Worm (Caenorhabditis elegans) whole organism, mixed stage, embryonic: ENCODE measurements around the gene C06G3.8.

Experiments
- bed-3 ChIP-seq: fragments of 200-800 bp; sonication (Bioruptor generic); optimal IDR thresholded peaks from 3 replicates; lab custom pipeline; 2018; ENCODE audit warnings: mild to moderate bottlenecking, missing genetic modification characterization, moderate library complexity, missing compliant biosample characterization
- ceh-43 ChIP-seq: fragments of 200-800 bp; sonication (Bioruptor generic); optimal IDR thresholded peaks from 2 replicates; lab custom pipeline; 2018; ENCODE audit warnings: mild to moderate bottlenecking, missing genetic modification characterization, moderate library complexity, missing compliant biosample characterization
- drap-1 ChIP-seq: fragments of 200-800 bp; sonication (Bioruptor generic); optimal IDR thresholded peaks from 3 replicates; lab custom pipeline; 2018; ENCODE audit warnings: mild to moderate bottlenecking, missing genetic modification characterization, missing compliant biosample characterization
- hlh-1 ChIP-seq: fragments of 150-350 bp; optimal IDR thresholded peaks from 2 replicates; lab custom pipeline; 2014; ENCODE audit warnings: missing biosample characterization, missing genetic modification reagents, missing genetic modification characterization
- lin-13 ChIP-seq: fragments of 150-350 bp; optimal IDR thresholded peaks from 2 replicates; lab custom pipeline; 2014; ENCODE audit warnings: missing biosample characterization, missing genetic modification characterization
- lsy-2 ChIP-seq: fragments of 150-350 bp; optimal IDR thresholded peaks from 2 replicates; lab custom pipeline; 2014; ENCODE audit warnings: missing biosample characterization, missing genetic modification characterization
- nhr-237 ChIP-seq: fragments of 150-350 bp; optimal IDR thresholded peaks from 2 replicates; lab custom pipeline; 2014; ENCODE audit warnings: missing biosample characterization, missing genetic modification characterization
- nhr-28 ChIP-seq: fragments of 150-350 bp; optimal IDR thresholded peaks from 2 replicates; lab custom pipeline; 2014; ENCODE audit warnings: missing biosample characterization, missing genetic modification characterization
- nhr-76 ChIP-seq: sonication (generic microtip); optimal IDR thresholded peaks from 2 replicates; lab custom pipeline; 2017; ENCODE audit warnings: missing biosample characterization, missing genetic modification characterization
- pha-4 ChIP-seq: fragments of 150-350 bp; optimal IDR thresholded peaks from 2 replicates; lab custom pipeline; 2018; ENCODE audit warnings: missing biosample characterization, missing genetic modification reagents, missing genetic modification characterization
- snpc-4 ChIP-seq: fragments of 150-350 bp; optimal IDR thresholded peaks from 2 replicates; lab custom pipeline; 2014; ENCODE audit warnings: missing biosample characterization, missing genetic modification characterization
- unc-39 ChIP-seq: fragments of 150-350 bp; optimal IDR thresholded peaks from 2 replicates; lab custom pipeline; 2014; ENCODE audit warnings: missing biosample characterization, missing genetic modification characterization

DNA sequence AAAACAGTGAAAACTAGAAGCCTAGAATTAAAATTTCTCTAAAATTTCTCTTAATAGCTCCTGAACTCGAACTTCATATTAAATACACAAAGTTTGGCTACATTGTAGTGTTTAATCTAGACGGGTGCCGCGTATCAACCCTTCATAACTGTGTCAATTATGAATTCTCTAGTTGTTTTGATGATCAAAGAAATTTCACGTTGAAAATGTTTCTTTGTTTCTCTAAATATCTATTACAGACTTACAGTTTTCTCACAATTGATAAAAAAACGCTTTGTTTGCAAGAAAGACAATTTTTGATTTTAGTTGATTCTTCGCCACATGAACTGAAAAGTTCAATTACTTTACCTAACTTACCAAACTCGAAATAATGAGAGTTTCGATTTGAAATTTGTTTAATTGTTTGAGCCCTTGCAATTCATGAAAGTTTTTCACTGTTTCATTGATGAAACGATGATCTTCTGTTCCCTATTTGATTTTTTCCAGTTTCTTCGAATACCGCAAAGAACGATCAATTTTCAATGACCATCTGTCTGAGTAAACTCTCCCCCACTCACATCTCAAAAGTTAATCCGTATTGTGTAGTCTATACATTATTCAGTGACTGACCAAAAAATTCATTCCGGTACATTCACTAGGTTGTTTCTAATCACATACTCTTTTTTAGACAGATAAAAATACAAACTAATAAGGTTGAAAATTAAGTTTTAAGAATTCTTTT is 14.4 kb upstream of the C06G3.8 start:
- no peak for TF ChIP-seq ceh-43 (GFP tag; lab: Kevin White, UChicago)
- TF ChIP-seq lsy-2 (tag; lab: Kevin White, UChicago): no peak
- TF ChIP-seq nhr-237 (tag; lab: Kevin White, UChicago): no peak
- TF ChIP-seq lin-13 (tag; lab: Kevin White, UChicago): no peak
- no peak for TF ChIP-seq snpc-4 (tag; lab: Kevin White, UChicago)
- no peak for TF ChIP-seq nhr-76 (tag; lab: Kevin White, UChicago)
- no peak for TF ChIP-seq unc-39 (tag; lab: Kevin White, UChicago)
- TF ChIP-seq drap-1 (GFP tag; lab: Kevin White, UChicago): no peak
- no peak for TF ChIP-seq pha-4 (tag; lab: Kevin White, UChicago)
- no peak for TF ChIP-seq nhr-28 (tag; lab: Kevin White, UChicago)
- no peak for TF ChIP-seq bed-3 (GFP tag; lab: Kevin White, UChicago)
- TF ChIP-seq hlh-1: no peak
